Fruit fly (Drosophila melanogaster) whole organism, pupa: ENCODE results near the gene CG13398.
A peak's percentile ranks its signal among the peaks of the same experiment; 100 is the strongest.

Experiments used
- CG10348 ChIP-seq: fragments of 200-800 bp; sonication (Bioruptor generic); IDR thresholded peaks from 2 replicates; pipeline ENCODE4 v1.3.6; 2022; ENCODE audit warnings: missing biosample characterization, missing genetic modification characterization
- CG4496 ChIP-seq: fragments of 200-800 bp; sonication (Bioruptor generic); IDR thresholded peaks from 3 replicates; pipeline ENCODE4 v1.3.6; 2022; ENCODE audit warnings: missing biosample characterization, missing genetic modification characterization
- EcR ChIP-seq: fragments of 200-800 bp; sonication (Bioruptor generic); optimal IDR thresholded peaks from 3 replicates; lab custom pipeline; 2019; ENCODE audit warnings: missing biosample characterization, missing genetic modification characterization, mild to moderate bottlenecking, moderate library complexity, missing genetic modification reagents

DNA sequence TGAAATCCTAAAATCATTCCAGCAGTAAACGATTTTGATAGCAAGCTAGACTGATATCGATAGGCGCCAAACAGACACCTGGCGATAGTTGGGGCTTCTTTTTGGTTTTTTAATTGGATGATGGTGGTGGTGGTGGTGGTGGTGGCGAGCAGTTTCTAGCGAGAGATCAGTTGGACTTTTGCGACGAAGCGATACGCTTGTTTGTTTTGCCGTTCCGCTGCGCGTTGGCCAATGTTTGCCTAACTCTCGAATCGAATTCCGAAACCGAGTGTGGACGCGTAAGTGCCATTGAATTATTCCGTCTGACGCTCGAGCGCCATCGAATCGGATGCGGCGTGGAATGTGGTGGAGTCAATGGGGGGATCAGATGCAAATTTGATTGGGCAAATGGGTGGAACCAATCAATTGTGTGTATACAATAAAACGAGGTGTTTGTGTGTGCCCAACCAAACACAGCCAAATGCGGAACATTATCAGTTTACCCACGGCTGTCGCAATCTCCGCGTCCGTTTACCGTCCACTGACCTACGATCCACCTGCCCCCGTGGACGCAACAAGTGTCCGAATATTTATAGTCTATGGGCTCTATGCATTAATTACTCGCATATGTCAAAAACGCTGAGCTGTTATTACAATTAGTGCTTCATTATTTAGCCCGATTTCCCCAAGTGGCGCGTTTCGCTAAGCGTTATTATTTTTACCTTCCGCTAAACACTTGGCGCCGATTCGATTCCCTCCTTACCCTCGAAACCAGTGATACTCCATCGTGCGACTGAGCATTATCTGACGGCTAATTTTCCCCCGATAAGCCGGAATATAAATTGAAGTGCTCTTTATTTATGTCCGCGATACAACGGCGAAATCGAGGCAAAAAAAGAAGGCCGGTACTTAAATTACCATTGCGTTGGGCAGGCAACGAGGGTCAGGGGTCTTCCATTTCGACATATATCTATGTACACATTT lies 44.4 kb downstream of the CG13398 start, which contains the start of gene CG17292:
- TF ChIP-seq CG10348 (GFP tag; lab: Robert Waterston, UW) (0 out of 2 replicates have a peak, but pooled peaks have one; percentile 6), EcR (GFP tag; lab: Kevin White, UChicago) (peak; percentile 44), CG4496 (peak; percentile 50; the same call in 1 of the 3 replicates)
